Fruit fly (Drosophila melanogaster) whole organism, embryonic: ENCODE measurements around the gene CG31100.

Experiments
- Ada2b ChIP-seq: fragments of 200-800 bp; sonication (Bioruptor generic); IDR thresholded peaks from 2 replicates; pipeline ENCODE4 v1.3.6; 2022; ENCODE audit warnings: missing biosample characterization, missing genetic modification characterization
- CG10274 ChIP-seq: fragments of 200-800 bp; sonication (Bioruptor generic); optimal IDR thresholded peaks from 3 replicates; lab custom pipeline; 2017; ENCODE audit warnings: missing biosample characterization, mild to moderate bottlenecking, missing genetic modification characterization
- CG11456 ChIP-seq: fragments of 200-800 bp; sonication (Bioruptor generic); IDR thresholded peaks from 3 replicates; pipeline ENCODE4 v1.3.6; 2022; ENCODE audit warnings: missing biosample characterization, missing genetic modification characterization
- CG12236 ChIP-seq: fragments of 200-800 bp; sonication (Bioruptor generic); optimal IDR thresholded peaks from 2 replicates; lab custom pipeline; 2016; ENCODE audit warnings: missing biosample characterization, missing genetic modification characterization
- CG12299 ChIP-seq: fragments of 200-800 bp; sonication (Bioruptor generic); optimal IDR thresholded peaks from 2 replicates; lab custom pipeline; 2018; ENCODE audit warnings: missing biosample characterization, mild to moderate bottlenecking, missing genetic modification characterization
- CG12769 ChIP-seq: fragments of 200-800 bp; sonication (Bioruptor generic); optimal IDR thresholded peaks from 2 replicates; lab custom pipeline; 2019; ENCODE audit warnings: missing biosample characterization, mild to moderate bottlenecking, missing genetic modification characterization, moderate library complexity
- CG13424 ChIP-seq: fragments of 200-800 bp; sonication (Bioruptor generic); optimal IDR thresholded peaks from 2 replicates; lab custom pipeline; 2019; ENCODE audit warnings: missing biosample characterization, mild to moderate bottlenecking, missing genetic modification characterization, moderate library complexity
- CG13894 ChIP-seq: fragments of 200-800 bp; sonication (Bioruptor generic); optimal IDR thresholded peaks from 3 replicates; lab custom pipeline; 2018; ENCODE audit warnings: missing biosample characterization, mild to moderate bottlenecking, missing genetic modification characterization, moderate library complexity
- CG16779 ChIP-seq: fragments of 200-800 bp; sonication (Bioruptor generic); IDR thresholded peaks from 2 replicates; pipeline ENCODE4 v1.3.6; 2022; ENCODE audit warnings: missing biosample characterization, missing genetic modification characterization
- CG17802 ChIP-seq: fragments of 200-800 bp; sonication (Bioruptor generic); optimal IDR thresholded peaks from 2 replicates; lab custom pipeline; 2018; ENCODE audit warnings: missing biosample characterization, mild to moderate bottlenecking, missing genetic modification characterization, moderate library complexity
- CG17912 ChIP-seq: fragments of 200-800 bp; sonication (Bioruptor generic); optimal IDR thresholded peaks from 2 replicates; lab custom pipeline; 2018; ENCODE audit warnings: missing biosample characterization, mild to moderate bottlenecking, missing genetic modification characterization
- CG2712 ChIP-seq: fragments of 200-800 bp; optimal IDR thresholded peaks from 3 replicates; lab custom pipeline; 2019; ENCODE audit warnings: missing biosample characterization, mild to moderate bottlenecking, missing genetic modification characterization, moderate library complexity
- CG30020 ChIP-seq: fragments of 200-800 bp; optimal IDR thresholded peaks from 2 replicates; lab custom pipeline; 2019; ENCODE audit warnings: missing biosample characterization, mild to moderate bottlenecking, missing genetic modification characterization, moderate library complexity
- CG3281 ChIP-seq: fragments of 200-800 bp; sonication (Bioruptor generic); optimal IDR thresholded peaks from 3 replicates; lab custom pipeline; 2017; ENCODE audit warnings: missing biosample characterization, mild to moderate bottlenecking, missing genetic modification characterization
- CG3847 ChIP-seq: fragments of 200-800 bp; sonication (Bioruptor generic); IDR thresholded peaks from 2 replicates; pipeline ENCODE4 v1.3.6; 2022; ENCODE audit warnings: missing biosample characterization, missing genetic modification characterization
- CG7839 ChIP-seq: fragments of 200-800 bp; sonication (Bioruptor generic); optimal IDR thresholded peaks from 3 replicates; lab custom pipeline; 2018; ENCODE audit warnings: missing biosample characterization, mild to moderate bottlenecking, missing genetic modification characterization, moderate library complexity
- CG7928 ChIP-seq: fragments of 200-800 bp; sonication (Bioruptor generic); optimal IDR thresholded peaks from 2 replicates; lab custom pipeline; 2017; ENCODE audit warnings: missing biosample characterization, mild to moderate bottlenecking, missing genetic modification characterization
- CG7987 ChIP-seq: fragments of 200-800 bp; sonication (Bioruptor generic); optimal IDR thresholded peaks from 2 replicates; lab custom pipeline; 2018; ENCODE audit warnings: missing biosample characterization, mild to moderate bottlenecking, missing genetic modification characterization, moderate library complexity
- CG8944 ChIP-seq: fragments of 200-800 bp; sonication (Bioruptor generic); optimal IDR thresholded peaks from 3 replicates; lab custom pipeline; 2016; ENCODE audit warnings: missing biosample characterization, missing genetic modification characterization
- CG9727 ChIP-seq: fragments of 200-800 bp; sonication (Bioruptor generic); optimal IDR thresholded peaks from 3 replicates; lab custom pipeline; 2017; ENCODE audit warnings: missing biosample characterization, mild to moderate bottlenecking, missing genetic modification characterization
- Chrac-16 ChIP-seq: fragments of 200-800 bp; sonication (Bioruptor generic); optimal IDR thresholded peaks from 3 replicates; lab custom pipeline; 2016; ENCODE audit warnings: missing biosample characterization, missing genetic modification characterization
- Dll ChIP-seq: fragments of 200-800 bp; sonication (Bioruptor generic); IDR thresholded peaks from 4 replicates; pipeline ENCODE4 v1.3.6; 2022; ENCODE audit warnings: missing biosample characterization, missing genetic modification characterization; ENCODE audit not compliant: partially characterized antibody
- E2f1 ChIP-seq: fragments of 200-800 bp; sonication (Bioruptor generic); IDR thresholded peaks from 2 replicates; pipeline ENCODE4 v1.3.6; 2022; ENCODE audit warnings: missing biosample characterization, missing genetic modification characterization
- Hand ChIP-seq: fragments of 200-800 bp; sonication (Bioruptor generic); optimal IDR thresholded peaks from 2 replicates; lab custom pipeline; 2017; ENCODE audit warnings: mild to moderate bottlenecking, missing biosample characterization, missing genetic modification reagents, missing genetic modification characterization
- NC2α ChIP-seq: fragments of 200-800 bp; sonication (Bioruptor generic); optimal IDR thresholded peaks from 2 replicates; lab custom pipeline; 2016; ENCODE audit warnings: missing biosample characterization, missing genetic modification characterization
- Sox102F ChIP-seq: fragments of 200-800 bp; sonication (Bioruptor generic); optimal IDR thresholded peaks from 2 replicates; lab custom pipeline; 2018; ENCODE audit warnings: missing biosample characterization, mild to moderate bottlenecking, missing genetic modification characterization, moderate library complexity
- Vsx1 ChIP-seq: fragments of 200-800 bp; sonication (Bioruptor generic); optimal IDR thresholded peaks from 2 replicates; lab custom pipeline; 2017; ENCODE audit warnings: missing biosample characterization, mild to moderate bottlenecking, missing genetic modification characterization, missing genetic modification reagents
- ac ChIP-seq: fragments of 200-800 bp; sonication (Bioruptor generic); optimal IDR thresholded peaks from 3 replicates; lab custom pipeline; 2017; ENCODE audit warnings: missing biosample characterization, mild to moderate bottlenecking, missing genetic modification characterization
- ara ChIP-seq: fragments of 200-800 bp; sonication (Bioruptor generic); IDR thresholded peaks from 2 replicates; pipeline ENCODE4 v1.3.6; 2022; ENCODE audit warnings: missing biosample characterization, missing genetic modification characterization
- cad ChIP-seq: fragments of >200 bp; optimal IDR thresholded peaks from 2 replicates; lab custom pipeline; 2017; ENCODE audit warnings: missing biosample characterization, missing genetic modification characterization
- chinmo ChIP-seq: fragments of 200-800 bp; sonication (Bioruptor generic); IDR thresholded peaks from 4 replicates; pipeline ENCODE4 v1.3.6; 2022; ENCODE audit warnings: missing biosample characterization, missing genetic modification characterization; ENCODE audit not compliant: partially characterized antibody
- cwo ChIP-seq: fragments of 200-800 bp; sonication (Bioruptor generic); optimal IDR thresholded peaks from 3 replicates; lab custom pipeline; 2017; ENCODE audit warnings: missing biosample characterization, missing genetic modification characterization, mild to moderate bottlenecking, moderate library complexity, missing genetic modification reagents
- gro ChIP-seq: fragments of 200-800 bp; sonication (Bioruptor generic); optimal IDR thresholded peaks from 2 replicates; lab custom pipeline; 2016; ENCODE audit warnings: missing biosample characterization, missing genetic modification characterization
- hbn ChIP-seq: fragments of 200-800 bp; sonication (Bioruptor generic); IDR thresholded peaks from 2 replicates; pipeline ENCODE4 v1.3.6; 2022; ENCODE audit warnings: missing biosample characterization, missing genetic modification characterization; ENCODE audit not compliant: partially characterized antibody
- hkb ChIP-seq, 2 experiments: fragments of 200-800 bp in 1 of 2; fragments of >200 bp in 1 of 2; sonication (Bioruptor generic) in 1 of 2; IDR thresholded peaks in 1 of 2; optimal IDR thresholded peaks in 1 of 2; 2 replicates each; pipeline versions ENCODE4 v1.3.6 to Lab custom; 2017 to 2022; ENCODE audit warnings: missing biosample characterization in 1 of 2, missing genetic modification characterization in 1 of 2
- ind ChIP-seq: fragments of 200-800 bp; sonication (Bioruptor generic); optimal IDR thresholded peaks from 3 replicates; lab custom pipeline; 2016; ENCODE audit warnings: missing biosample characterization, missing genetic modification characterization
- inv ChIP-seq: fragments of 200-800 bp; sonication (Bioruptor generic); IDR thresholded peaks from 2 replicates; pipeline ENCODE4 v1.3.6; 2022; ENCODE audit warnings: missing biosample characterization, missing genetic modification characterization; ENCODE audit not compliant: partially characterized antibody
- kah ChIP-seq: fragments of 200-800 bp; sonication (Bioruptor generic); optimal IDR thresholded peaks from 2 replicates; lab custom pipeline; 2018; ENCODE audit warnings: missing biosample characterization, mild to moderate bottlenecking, missing genetic modification characterization
- kay ChIP-seq: fragments of 200-800 bp; sonication (Bioruptor generic); optimal IDR thresholded peaks from 2 replicates; lab custom pipeline; 2016; ENCODE audit warnings: missing biosample characterization, missing genetic modification characterization
- lab ChIP-seq: fragments of 200-800 bp; sonication (Bioruptor generic); optimal IDR thresholded peaks from 3 replicates; lab custom pipeline; 2017; ENCODE audit warnings: missing biosample characterization, missing genetic modification characterization, mild to moderate bottlenecking, moderate library complexity, missing genetic modification reagents
- nmo ChIP-seq: fragments of 200-800 bp; sonication (Bioruptor generic); optimal IDR thresholded peaks from 2 replicates; lab custom pipeline; 2018; ENCODE audit warnings: missing biosample characterization, mild to moderate bottlenecking, missing genetic modification characterization, moderate library complexity
- odd ChIP-seq: fragments of 200-800 bp; sonication (Bioruptor generic); optimal IDR thresholded peaks from 2 replicates; lab custom pipeline; 2017; ENCODE audit warnings: missing biosample characterization, mild to moderate bottlenecking, missing genetic modification characterization
- pho ChIP-seq: fragments of 200-800 bp; sonication (Bioruptor generic); optimal IDR thresholded peaks from 2 replicates; lab custom pipeline; 2016; ENCODE audit warnings: missing biosample characterization, missing genetic modification characterization
- phol ChIP-seq: fragments of 200-800 bp; sonication (Bioruptor generic); optimal IDR thresholded peaks from 3 replicates; lab custom pipeline; 2018; ENCODE audit warnings: missing biosample characterization, mild to moderate bottlenecking, missing genetic modification characterization, moderate library complexity
- pnt ChIP-seq: fragments of 200-800 bp; sonication (Bioruptor generic); optimal IDR thresholded peaks from 3 replicates; lab custom pipeline; 2016; ENCODE audit warnings: missing biosample characterization, missing genetic modification characterization
- sc ChIP-seq, 3 experiments: fragments of >200 bp in 2 of 3; fragments of 200-800 bp in 1 of 3; sonication (Bioruptor generic) in 1 of 3; optimal IDR thresholded peaks; 2 replicates in 2 of 3; 3 replicates in 1 of 3; lab custom pipeline; 2017; ENCODE audit warnings: mild to moderate bottlenecking in 1 of 3, missing biosample characterization in 1 of 3, missing genetic modification characterization in 1 of 3, missing genetic modification reagents in 1 of 3
- sens ChIP-seq: fragments of 200-800 bp; sonication (Bioruptor generic); peaks from one replicate; lab custom pipeline; 2016; ENCODE audit warnings: missing biosample characterization, missing genetic modification characterization
- tio ChIP-seq: fragments of 200-800 bp; sonication (Bioruptor generic); optimal IDR thresholded peaks from 2 replicates; lab custom pipeline; 2017; ENCODE audit warnings: missing biosample characterization, missing genetic modification characterization, inconsistent platforms
- wdn ChIP-seq: fragments of 200-800 bp; sonication (Bioruptor generic); IDR thresholded peaks from 2 replicates; pipeline ENCODE4 v1.3.6; 2022; ENCODE audit warnings: missing biosample characterization, missing genetic modification characterization
- zf30C ChIP-seq: fragments of 200-800 bp; sonication (Bioruptor generic); optimal IDR thresholded peaks from 3 replicates; lab custom pipeline; 2018; ENCODE audit warnings: missing biosample characterization, mild to moderate bottlenecking, missing genetic modification characterization

The CG31100 gene

dm6 chr3R:8980776-8981165 lies 22.7 kb downstream of the CG31100 start, which contains the start of gene CAHbeta (continued):
- TF ChIP-seq CG30020 = no peak
- no peak for TF ChIP-seq cad (GFP tag; lab: Kevin White, UChicago)
- no peak for TF ChIP-seq ac
- no peak for TF ChIP-seq CG13424 (tag; lab: Kevin White, UChicago)
- TF ChIP-seq kay = peak; percentile 15
- no peak for TF ChIP-seq Chrac-16 (GFP tag; lab: Kevin White, UChicago)
- TF ChIP-seq inv (GFP tag; lab: Robert Waterston, UW) = no peak
- TF ChIP-seq CG12236 (GFP tag; lab: Kevin White, UChicago) = no peak
- no peak for TF ChIP-seq CG10274
- no peak for TF ChIP-seq CG7839 (tag; lab: Kevin White, UChicago)
- TF ChIP-seq CG7928 (GFP tag; lab: Kevin White, UChicago) = no peak
- no peak for TF ChIP-seq CG3847 (GFP tag; lab: Robert Waterston, UW)
- 0 out of 4 replicates have a peak, but pooled peaks have one; percentile 71 for TF ChIP-seq chinmo (GFP tag; lab: Robert Waterston, UW)
- TF ChIP-seq ind (GFP tag; lab: Kevin White, UChicago) = no peak
- TF ChIP-seq CG3281 (GFP tag; lab: Kevin White, UChicago) = peak; percentile 5
- TF ChIP-seq kah (GFP tag; lab: Kevin White, UChicago) = peak; percentile 27
- no peak for TF ChIP-seq odd
- no peak for TF ChIP-seq nmo (GFP tag; lab: Kevin White, UChicago)
- TF ChIP-seq tio (GFP tag; lab: Kevin White, UChicago) = no peak
- peak; percentile 67 for TF ChIP-seq CG12769 (tag; lab: Kevin White, UChicago)
- TF ChIP-seq Sox102F (GFP tag; lab: Kevin White, UChicago) = no peak
- no peak for TF ChIP-seq CG9727 (GFP tag; lab: Kevin White, UChicago)
- no peak for TF ChIP-seq zf30C (GFP tag; lab: Kevin White, UChicago)
- no peak for TF ChIP-seq wdn (GFP tag; lab: Robert Waterston, UW)
- TF ChIP-seq gro (GFP tag; lab: Kevin White, UChicago) = peak; percentile 36
- TF ChIP-seq Ada2b (GFP tag; lab: Robert Waterston, UW) = no peak
- no peak for TF ChIP-seq CG8944
- TF ChIP-seq Vsx1 (GFP tag; lab: Kevin White, UChicago) = no peak
- TF ChIP-seq CG13894 (tag; lab: Kevin White, UChicago) = no peak
- TF ChIP-seq phol (tag; lab: Kevin White, UChicago) = no peak
- no peak for TF ChIP-seq pho (GFP tag; lab: Kevin White, UChicago)
- no peak for TF ChIP-seq CG17802 (tag; lab: Kevin White, UChicago)
- TF ChIP-seq CG17912 (GFP tag; lab: Kevin White, UChicago) = no peak
- no peak for TF ChIP-seq sens (GFP tag; lab: Kevin White, UChicago)
- no peak for TF ChIP-seq hbn (GFP tag; lab: Robert Waterston, UW)
- TF ChIP-seq cwo (GFP tag; lab: Kevin White, UChicago) = peak; percentile 75
- no peak for TF ChIP-seq CG2712 (tag; lab: Kevin White, UChicago)
- no peak for TF ChIP-seq pnt (GFP tag; lab: Kevin White, UChicago)
- no peak for TF ChIP-seq CG11456 (GFP tag; lab: Robert Waterston, UW)
- peak; percentile 34; the same call in 1 of the 4 replicates for TF ChIP-seq Dll (GFP tag; lab: Robert Waterston, UW)
- no peak for TF ChIP-seq sc (optimal IDR thresholded peaks at IDR 0.05; lab: Kevin White, UChicago)
- no peak for TF ChIP-seq sc (GFP tag; optimal IDR thresholded peaks at IDR 0.05; lab: Kevin White, UChicago)
- no peak for TF ChIP-seq CG16779 (GFP tag; lab: Robert Waterston, UW)
- no peak for TF ChIP-seq ara (GFP tag; lab: Robert Waterston, UW)
- TF ChIP-seq NC2α (GFP tag; lab: Kevin White, UChicago) = no peak
- TF ChIP-seq lab (GFP tag; lab: Kevin White, UChicago) = no peak
- peak; percentile 56 for TF ChIP-seq CG12299 (tag; lab: Kevin White, UChicago)
- no peak for TF ChIP-seq hkb (optimal IDR thresholded peaks at IDR 0.05; lab: Kevin White, UChicago)
- peak; percentile 44; the same call in 1 of the 2 replicates for TF ChIP-seq hkb (GFP tag; IDR thresholded peaks at IDR 0.05; lab: Robert Waterston, UW)
- peak; percentile 66 for TF ChIP-seq CG7987
- no peak for TF ChIP-seq E2f1 (GFP tag; lab: Robert Waterston, UW)
- peak; percentile 65 for TF ChIP-seq Hand
